Fruit fly (Drosophila melanogaster) whole organism, embryonic: Measurements from ENCODE around the gene Xport-B.

Experiments used
- CG10321 ChIP-seq: fragments of 200-800 bp; sonication (Bioruptor generic); IDR thresholded peaks from 2 replicates; pipeline ENCODE4 v1.3.6; 2022; ENCODE audit warnings: missing biosample characterization, missing genetic modification characterization
- CG10431 ChIP-seq: fragments of 200-800 bp; sonication (Bioruptor generic); optimal IDR thresholded peaks from 3 replicates; lab custom pipeline; 2018; ENCODE audit warnings: missing biosample characterization, mild to moderate bottlenecking, missing genetic modification characterization
- CG11456 ChIP-seq: fragments of 200-800 bp; sonication (Bioruptor generic); IDR thresholded peaks from 3 replicates; pipeline ENCODE4 v1.3.6; 2022; ENCODE audit warnings: missing biosample characterization, missing genetic modification characterization
- CG15514 ChIP-seq: fragments of 200-800 bp; sonication (Bioruptor generic); optimal IDR thresholded peaks from 3 replicates; lab custom pipeline; 2017; ENCODE audit warnings: missing biosample characterization, missing genetic modification characterization, mild to moderate bottlenecking, moderate library complexity, missing genetic modification reagents
- CG16815 ChIP-seq: fragments of 200-800 bp; sonication (Bioruptor generic); optimal IDR thresholded peaks from 3 replicates; lab custom pipeline; 2017; ENCODE audit warnings: missing biosample characterization, mild to moderate bottlenecking, missing genetic modification characterization
- CG17829 ChIP-seq: fragments of 200-800 bp; optimal IDR thresholded peaks from 2 replicates; lab custom pipeline; 2019; ENCODE audit warnings: missing biosample characterization, mild to moderate bottlenecking, missing genetic modification characterization, moderate library complexity
- CG18599 ChIP-seq: fragments of 200-800 bp; sonication (Bioruptor generic); optimal IDR thresholded peaks from 3 replicates; lab custom pipeline; 2017; ENCODE audit warnings: missing biosample characterization, missing genetic modification characterization, mild to moderate bottlenecking, moderate library complexity, missing genetic modification reagents
- CG18619 ChIP-seq: fragments of 200-800 bp; sonication (Bioruptor generic); optimal IDR thresholded peaks from 3 replicates; lab custom pipeline; 2017; ENCODE audit warnings: missing biosample characterization, mild to moderate bottlenecking, missing genetic modification characterization
- CG18764 ChIP-seq: fragments of 200-800 bp; sonication (Bioruptor generic); optimal IDR thresholded peaks from 3 replicates; lab custom pipeline; 2016; ENCODE audit warnings: missing biosample characterization, missing genetic modification characterization
- CG32767 ChIP-seq: fragments of 200-800 bp; sonication (Bioruptor generic); IDR thresholded peaks from 2 replicates; pipeline ENCODE4 v1.3.6; 2022; ENCODE audit warnings: missing biosample characterization, missing genetic modification characterization
- CG33557 ChIP-seq: fragments of 200-800 bp; sonication (Bioruptor generic); optimal IDR thresholded peaks from 2 replicates; lab custom pipeline; 2019; ENCODE audit warnings: missing biosample characterization, mild to moderate bottlenecking, missing genetic modification characterization, moderate library complexity
- CG3407 ChIP-seq: fragments of 200-800 bp; sonication (Bioruptor generic); optimal IDR thresholded peaks from 2 replicates; lab custom pipeline; 2018; ENCODE audit warnings: missing biosample characterization, mild to moderate bottlenecking, missing genetic modification characterization
- CG4328 ChIP-seq: fragments of 200-800 bp; sonication (Bioruptor generic); optimal IDR thresholded peaks from 3 replicates; lab custom pipeline; 2017; ENCODE audit warnings: missing biosample characterization, missing genetic modification reagents, missing genetic modification characterization
- CG4820 ChIP-seq: fragments of 200-800 bp; sonication (Bioruptor generic); optimal IDR thresholded peaks from 3 replicates; lab custom pipeline; 2016; ENCODE audit warnings: missing biosample characterization, missing genetic modification characterization
- CG5180 ChIP-seq: fragments of 200-800 bp; sonication (Bioruptor generic); optimal IDR thresholded peaks from 3 replicates; lab custom pipeline; 2017; ENCODE audit warnings: missing biosample characterization, missing genetic modification characterization, mild to moderate bottlenecking, moderate library complexity, missing genetic modification reagents
- CG5245 ChIP-seq: fragments of 200-800 bp; sonication (Bioruptor generic); optimal IDR thresholded peaks from 3 replicates; lab custom pipeline; 2016; ENCODE audit warnings: missing biosample characterization, missing genetic modification characterization
- CG6654 ChIP-seq: fragments of 200-800 bp; sonication (Bioruptor generic); optimal IDR thresholded peaks from 2 replicates; lab custom pipeline; 2017; ENCODE audit warnings: missing biosample characterization, mild to moderate bottlenecking, missing genetic modification characterization
- CG7987 ChIP-seq: fragments of 200-800 bp; sonication (Bioruptor generic); optimal IDR thresholded peaks from 2 replicates; lab custom pipeline; 2018; ENCODE audit warnings: missing biosample characterization, mild to moderate bottlenecking, missing genetic modification characterization, moderate library complexity
- CG8944 ChIP-seq: fragments of 200-800 bp; sonication (Bioruptor generic); optimal IDR thresholded peaks from 3 replicates; lab custom pipeline; 2016; ENCODE audit warnings: missing biosample characterization, missing genetic modification characterization
- CG9932 ChIP-seq: fragments of 200-800 bp; sonication (Bioruptor generic); IDR thresholded peaks from 2 replicates; pipeline ENCODE4 v1.3.6; 2022; ENCODE audit warnings: missing biosample characterization, missing genetic modification characterization
- Gsc ChIP-seq: fragments of 200-800 bp; sonication (Bioruptor generic); IDR thresholded peaks from 2 replicates; pipeline ENCODE4 v1.3.6; 2022; ENCODE audit warnings: missing biosample characterization, missing genetic modification characterization
- HLHmδ ChIP-seq: fragments of 200-800 bp; sonication (Bioruptor generic); optimal IDR thresholded peaks from 2 replicates; lab custom pipeline; 2018; ENCODE audit warnings: missing biosample characterization, mild to moderate bottlenecking, missing genetic modification characterization, moderate library complexity
- Hsf ChIP-seq: fragments of 200-800 bp; sonication (Bioruptor generic); optimal IDR thresholded peaks from 3 replicates; lab custom pipeline; 2016; ENCODE audit warnings: missing biosample characterization, missing genetic modification characterization
- Jarid2 ChIP-seq: fragments of 200-800 bp; sonication (Bioruptor generic); optimal IDR thresholded peaks from 3 replicates; lab custom pipeline; 2017; ENCODE audit warnings: mild to moderate bottlenecking, missing biosample characterization, missing genetic modification reagents, missing genetic modification characterization
- MESR4 ChIP-seq: fragments of 200-800 bp; sonication (Bioruptor generic); optimal IDR thresholded peaks from 2 replicates; lab custom pipeline; 2018; ENCODE audit warnings: missing biosample characterization, mild to moderate bottlenecking, missing genetic modification characterization, moderate library complexity
- Med ChIP-seq: fragments of 200-800 bp; sonication (Bioruptor generic); peaks from one replicate; lab custom pipeline; 2016; ENCODE audit warnings: missing biosample characterization, missing genetic modification characterization, mild to moderate bottlenecking, inconsistent platforms, moderate library complexity
- NFAT ChIP-seq: fragments of 200-800 bp; sonication (Bioruptor generic); IDR thresholded peaks from 2 replicates; pipeline ENCODE4 v1.3.6; 2022; ENCODE audit warnings: missing biosample characterization, missing genetic modification characterization
- Optix ChIP-seq: fragments of 200-800 bp; sonication (Bioruptor generic); IDR thresholded peaks from 3 replicates; pipeline ENCODE4 v1.3.6; 2022; ENCODE audit warnings: missing biosample characterization, missing genetic modification characterization
- Scr ChIP-seq: fragments of 200-800 bp; sonication (Bioruptor generic); IDR thresholded peaks from 2 replicates; pipeline ENCODE4 v1.3.6; 2022; ENCODE audit warnings: missing biosample characterization, missing genetic modification characterization; ENCODE audit not compliant: partially characterized antibody
- Stat92E ChIP-seq, 3 experiments: fragments of >200 bp in 2 of 3; fragments of 200-800 bp in 1 of 3; sonication (Bioruptor generic) in 1 of 3; optimal IDR thresholded peaks; 2 replicates each; lab custom pipeline; 2017 to 2019; ENCODE audit warnings: missing biosample characterization in 3 of 3, missing genetic modification characterization in 3 of 3, mild to moderate bottlenecking in 1 of 3, moderate library complexity in 1 of 3
- Trl ChIP-seq, 3 experiments: fragments of >200 bp in 2 of 3; fragments of 200-800 bp in 1 of 3; sonication (Bioruptor generic) in 1 of 3; optimal IDR thresholded peaks; 2 replicates in 1 of 3; 3 replicates in 2 of 3; lab custom pipeline; 2016 to 2017; ENCODE audit warnings: missing biosample characterization in 1 of 3, missing genetic modification characterization in 1 of 3
- Usf ChIP-seq: fragments of 200-800 bp; sonication (Bioruptor generic); optimal IDR thresholded peaks from 2 replicates; lab custom pipeline; 2017; ENCODE audit warnings: missing genotype, missing biosample characterization, missing genetic modification characterization
- ac ChIP-seq: fragments of 200-800 bp; sonication (Bioruptor generic); optimal IDR thresholded peaks from 3 replicates; lab custom pipeline; 2017; ENCODE audit warnings: missing biosample characterization, mild to moderate bottlenecking, missing genetic modification characterization
- ato ChIP-seq: fragments of 200-800 bp; sonication (Bioruptor generic); IDR thresholded peaks from 2 replicates; pipeline ENCODE4 v1.3.6; 2022; ENCODE audit warnings: missing biosample characterization, missing genetic modification characterization; ENCODE audit not compliant: partially characterized antibody
- bbx ChIP-seq: fragments of 200-800 bp; sonication (Bioruptor generic); IDR thresholded peaks from 2 replicates; pipeline ENCODE4 v1.3.6; 2022; ENCODE audit warnings: missing biosample characterization, missing genetic modification characterization; ENCODE audit not compliant: partially characterized antibody
- bsh ChIP-seq, 2 experiments: fragments of 200-800 bp; sonication (Bioruptor generic); optimal IDR thresholded peaks; 2 replicates each; lab custom pipeline; 2017 to 2018; ENCODE audit warnings: mild to moderate bottlenecking in 2 of 2, missing biosample characterization in 2 of 2, missing genetic modification characterization in 2 of 2, moderate library complexity in 1 of 2
- dan ChIP-seq: fragments of 200-800 bp; sonication (Bioruptor generic); IDR thresholded peaks from 2 replicates; pipeline ENCODE4 v1.3.6; 2022; ENCODE audit warnings: missing biosample characterization, missing genetic modification characterization
- esg ChIP-seq: fragments of 200-800 bp; sonication (Bioruptor generic); conservative IDR thresholded peaks from 2 replicates; pipeline ENCODE4 v1.3.6; 2022; ENCODE audit warnings: missing biosample characterization, missing genetic modification characterization
- gt ChIP-seq: fragments of 200-800 bp; sonication (Bioruptor generic); IDR thresholded peaks from 2 replicates; pipeline ENCODE4 v1.3.6; 2022; ENCODE audit warnings: missing biosample characterization, missing genetic modification characterization
- kah ChIP-seq: fragments of 200-800 bp; sonication (Bioruptor generic); optimal IDR thresholded peaks from 2 replicates; lab custom pipeline; 2018; ENCODE audit warnings: missing biosample characterization, mild to moderate bottlenecking, missing genetic modification characterization
- knrl ChIP-seq: fragments of 200-800 bp; sonication (Bioruptor generic); IDR thresholded peaks from 3 replicates; pipeline ENCODE4 v1.3.6; 2022; ENCODE audit warnings: missing biosample characterization, missing genetic modification characterization; ENCODE audit not compliant: partially characterized antibody
- phol ChIP-seq: fragments of 200-800 bp; sonication (Bioruptor generic); optimal IDR thresholded peaks from 3 replicates; lab custom pipeline; 2018; ENCODE audit warnings: missing biosample characterization, mild to moderate bottlenecking, missing genetic modification characterization, moderate library complexity
- pita ChIP-seq: fragments of 200-800 bp; sonication (Bioruptor generic); optimal IDR thresholded peaks from 2 replicates; lab custom pipeline; 2017; ENCODE audit warnings: missing biosample characterization, mild to moderate bottlenecking, missing genetic modification characterization
- pnt ChIP-seq: fragments of 200-800 bp; sonication (Bioruptor generic); optimal IDR thresholded peaks from 3 replicates; lab custom pipeline; 2016; ENCODE audit warnings: missing biosample characterization, missing genetic modification characterization
- ranshi ChIP-seq: fragments of 200-800 bp; sonication (Bioruptor generic); IDR thresholded peaks from 2 replicates; pipeline ENCODE4 v1.3.6; 2022; ENCODE audit warnings: missing biosample characterization, missing genetic modification characterization
- row ChIP-seq: fragments of 200-800 bp; sonication (Bioruptor generic); IDR thresholded peaks from 3 replicates; pipeline ENCODE4 v1.3.6; 2022; ENCODE audit warnings: missing biosample characterization, missing genetic modification characterization
- sisA ChIP-seq: fragments of 200-800 bp; sonication (Bioruptor generic); IDR thresholded peaks from 2 replicates; pipeline ENCODE4 v1.3.6; 2022; ENCODE audit warnings: missing biosample characterization, missing genetic modification characterization
- sna ChIP-seq: fragments of 200-800 bp; sonication (Bioruptor generic); IDR thresholded peaks from 2 replicates; pipeline ENCODE4 v1.3.6; 2022; ENCODE audit warnings: missing biosample characterization, missing genetic modification characterization; ENCODE audit not compliant: partially characterized antibody
- sr ChIP-seq: fragments of 200-800 bp; sonication (Bioruptor generic); IDR thresholded peaks from 3 replicates; pipeline ENCODE4 v1.3.6; 2022; ENCODE audit warnings: missing biosample characterization, missing genetic modification characterization

Xport-B gene

DNA sequence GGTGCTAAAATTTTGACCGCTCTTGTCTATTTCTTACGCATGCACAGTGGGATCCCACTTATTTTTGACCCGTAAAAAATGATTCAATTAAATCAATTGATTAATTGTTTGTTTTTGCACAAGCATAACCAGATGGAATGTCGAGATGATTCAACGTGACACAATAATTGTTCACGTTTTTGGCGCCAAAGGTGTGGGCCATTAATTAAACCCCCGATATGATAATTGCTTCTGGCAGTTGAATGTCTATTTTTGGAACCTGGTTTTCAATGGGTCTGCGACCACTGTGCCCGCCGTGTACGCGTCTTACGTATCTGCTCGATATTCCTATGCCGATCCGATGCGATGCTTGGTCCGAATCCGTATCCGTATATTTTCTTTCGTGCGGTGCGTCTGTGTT is 23.2 kb downstream of the Xport-B start (continued):
- TF ChIP-seq ato (0 out of 2 replicates have a peak, but pooled peaks have one; percentile 38), CG7987 (GFP tag; lab: Kevin White, UChicago) (peak; percentile 37), bbx (GFP tag; lab: Robert Waterston, UW) (peak; percentile 44; the same call in 1 of the 2 replicates), HLHmδ (GFP tag; lab: Kevin White, UChicago) (no peak), sr (no peak), CG16815 (GFP tag; lab: Kevin White, UChicago) (peak; percentile 50), CG8944 (peak; percentile 57), Trl (optimal IDR thresholded peaks at IDR 0.05; lab: Kevin White, UChicago) (no peak), Trl (GFP tag; optimal IDR thresholded peaks at IDR 0.05; lab: Kevin White, UChicago) (peak; percentile 78), Jarid2 (peak; percentile 41), CG10321 (GFP tag; lab: Robert Waterston, UW) (no peak), knrl (GFP tag; lab: Robert Waterston, UW) (peak; percentile 55; the same call in 2 of the 3 replicates), pnt (GFP tag; lab: Kevin White, UChicago) (peak; percentile 69), CG15514 (no peak), CG4820 (peak; percentile 65), ranshi (GFP tag; lab: Robert Waterston, UW) (peak; percentile 64; the same call in 1 of the 2 replicates), Hsf (peak; percentile 61), gt (GFP tag; lab: Robert Waterston, UW) (peak; percentile 26; the same call in 1 of the 2 replicates), pita (GFP tag; lab: Kevin White, UChicago) (no peak), bsh (GFP tag; optimal IDR thresholded peaks at IDR 0.05; lab: Kevin White, UChicago) (peak in 1 of 2 experiments; percentile 75), CG18764 (GFP tag; lab: Kevin White, UChicago) (peak; percentile 49), CG33557 (GFP tag; lab: Kevin White, UChicago) (peak; percentile 40), CG18619 (GFP tag; lab: Kevin White, UChicago) (peak; percentile 39), NFAT (peak; percentile 55; the same call in 1 of the 2 replicates), Stat92E (GFP tag; optimal IDR thresholded peaks at IDR 0.05; lab: Kevin White, UChicago) (no peak), row (peak; percentile 92), Scr (GFP tag; lab: Robert Waterston, UW) (0 out of 2 replicates have a peak, but pooled peaks have one; percentile 25), CG4328 (GFP tag; lab: Kevin White, UChicago) (peak; percentile 65), CG32767 (GFP tag; lab: Robert Waterston, UW) (peak; percentile 67), Gsc (GFP tag; lab: Robert Waterston, UW) (peak; percentile 59), esg (GFP tag; lab: Robert Waterston, UW) (peak; percentile 73), sisA (GFP tag; lab: Robert Waterston, UW) (peak; percentile 71), CG5180 (GFP tag; lab: Kevin White, UChicago) (peak; percentile 21), CG5245 (GFP tag; lab: Kevin White, UChicago) (peak; percentile 56), CG18599 (GFP tag; lab: Kevin White, UChicago) (peak; percentile 78), Optix (GFP tag; lab: Robert Waterston, UW) (peak; percentile 71), Med (GFP tag; lab: Kevin White, UChicago) (peak; percentile 97), CG3407 (GFP tag; lab: Kevin White, UChicago) (peak; percentile 17), kah (GFP tag; lab: Kevin White, UChicago) (peak; percentile 35), CG10431 (GFP tag; lab: Kevin White, UChicago) (no peak), CG6654 (GFP tag; lab: Kevin White, UChicago) (peak; percentile 42), CG11456 (peak; percentile 82), phol (peak; percentile 76), sna (GFP tag; lab: Robert Waterston, UW) (no peak), CG17829 (peak; percentile 70), CG9932 (GFP tag; lab: Robert Waterston, UW) (peak; percentile 78), dan (GFP tag; lab: Robert Waterston, UW) (no peak), MESR4 (GFP tag; lab: Kevin White, UChicago) (no peak), ac (peak; percentile 7), Usf (peak; percentile 28)
